Worm (Caenorhabditis elegans) whole organism, L4 larva: ENCODE results near the gene C50H11.13.

Experiments
- F44E2.7 ChIP-seq: fragments of 200-800 bp; sonication (Bioruptor generic); IDR thresholded peaks from 2 replicates; pipeline ENCODE4 v2.1.2; 2022; ENCODE audit warnings: missing genetic modification characterization, missing compliant biosample characterization
- dve-1 ChIP-seq: sonication (generic microtip); optimal IDR thresholded peaks from 2 replicates; lab custom pipeline; 2017; ENCODE audit warnings: antibody characterized with exemption, mild to moderate bottlenecking, missing genetic modification characterization, missing compliant biosample characterization; ENCODE audit not compliant: insufficient read depth
- hlh-30 ChIP-seq: sonication (generic microtip); optimal IDR thresholded peaks from 2 replicates; lab custom pipeline; 2017; ENCODE audit warnings: antibody characterized with exemption, mild to moderate bottlenecking, missing genetic modification characterization, missing compliant biosample characterization; ENCODE audit not compliant: insufficient read depth
- madf-5 ChIP-seq, 2 experiments: fragments of 200-800 bp; sonication (Bioruptor generic); IDR thresholded peaks; 2 replicates each; pipeline ENCODE4 v1.3.6; 2022; ENCODE audit warnings: missing compliant biosample characterization in 2 of 2, missing genetic modification characterization in 2 of 2
- nhr-42 ChIP-seq: fragments of 200-800 bp; sonication (Bioruptor generic); IDR thresholded peaks from 2 replicates; pipeline ENCODE4 v1.3.6; 2022; ENCODE audit warnings: missing genetic modification characterization, missing compliant biosample characterization
- pqm-1 ChIP-seq: sonication (generic microtip); optimal IDR thresholded peaks from 2 replicates; lab custom pipeline; 2017; ENCODE audit warnings: missing biosample characterization, missing genetic modification characterization
- sdz-12 ChIP-seq: fragments of 200-800 bp; sonication (Bioruptor generic); optimal IDR thresholded peaks from 2 replicates; lab custom pipeline; 2018; ENCODE audit warnings: mild to moderate bottlenecking, missing genetic modification characterization, missing compliant biosample characterization
- tra-1 ChIP-seq: fragments of 200-800 bp; sonication (Bioruptor generic); IDR thresholded peaks from 2 replicates; pipeline ENCODE4 v1.3.6; 2022; ENCODE audit warnings: missing genetic modification reagents, missing genetic modification characterization, missing compliant biosample characterization
- unc-62 ChIP-seq, 3 experiments: fragments of 150-350 bp in 1 of 3; sonication (generic microtip); optimal IDR thresholded peaks in 2 of 3; peaks in 1 of 3; 1 replicate in 1 of 3; 2 replicates in 2 of 3; lab custom pipeline; 2014 to 2017; ENCODE audit warnings: missing biosample characterization in 3 of 3, missing genetic modification characterization in 3 of 3, missing genetic modification reagents in 3 of 3, missing genotype in 1 of 3

ce11 chrV:3054254-3054653 lies 17.2 kb downstream of the C50H11.13 start, which contains the start of gene C50H11.8:
- no peak for TF ChIP-seq madf-5 (GFP tag; IDR thresholded peaks at IDR 0.05; lab: Robert Waterston, UW)
- no peak for TF ChIP-seq hlh-30 (tag; lab: Kevin White, UChicago)
- no peak for TF ChIP-seq unc-62 (GFP tag; optimal IDR thresholded peaks at IDR 0.05 in 1 of 2; lab: Kevin White, UChicago)
- no peak for TF ChIP-seq unc-62 (tag; optimal IDR thresholded peaks at IDR 0.05; lab: Kevin White, UChicago)
- no peak for TF ChIP-seq nhr-42 (GFP tag; lab: Robert Waterston, UW)
- TF ChIP-seq F44E2.7 (GFP tag; lab: Robert Waterston, UW) = no peak
- no peak for TF ChIP-seq tra-1 (GFP tag; lab: Robert Waterston, UW)
- no peak for TF ChIP-seq sdz-12 (GFP tag; lab: Kevin White, UChicago)
- TF ChIP-seq dve-1 = no peak
- TF ChIP-seq pqm-1 = no peak
